Fruit fly (Drosophila melanogaster): ENCODE results near the gene alpha-Man-IIa.

Gene alpha-Man-IIa

dm6 chr3R:9428988-9429387, 16.6 kb downstream of the alpha-Man-IIa start (continued):
- TF ChIP-seq fd59A (GFP tag; optimal IDR thresholded peaks at IDR 0.05) (no peak), Ets21C (GFP tag; optimal IDR thresholded peaks at IDR 0.05) (peak; percentile 2), acj6 (GFP tag; optimal IDR thresholded peaks at IDR 0.05) (peak; percentile 19), esn (GFP tag; optimal IDR thresholded peaks at IDR 0.05) (peak; percentile 66), ss (GFP tag; optimal IDR thresholded peaks at IDR 0.05) (no peak), Met (GFP tag; optimal IDR thresholded peaks at IDR 0.05) (peak; percentile 71), CG8632 (GFP tag; optimal IDR thresholded peaks at IDR 0.05) (no peak), fkh (GFP tag; optimal IDR thresholded peaks at IDR 0.05) (peak; percentile 75), dac (GFP tag; optimal IDR thresholded peaks at IDR 0.05) (no peak), CG11902 (GFP tag; optimal IDR thresholded peaks at IDR 0.05) (no peak), Sox14 (GFP tag; optimal IDR thresholded peaks at IDR 0.05) (peak; percentile 60), eg (GFP tag; IDR thresholded peaks at IDR 0.05) (no peak), CG6792 (GFP tag; optimal IDR thresholded peaks at IDR 0.05) (peak; percentile 39), Blimp-1 (GFP tag; optimal IDR thresholded peaks at IDR 0.05) (peak; percentile 15), cyc (GFP tag; optimal IDR thresholded peaks at IDR 0.05) (peak; percentile 60)

- no peak for TF ChIP-seq Eip75B (GFP tag; optimal IDR thresholded peaks at IDR 0.05)
- TF ChIP-seq CG6792 (GFP tag; optimal IDR thresholded peaks at IDR 0.05): no peak
- TF ChIP-seq dsx (GFP tag; optimal IDR thresholded peaks at IDR 0.05; ENCODE audit: poor library complexity, severe bottlenecking): no peak
- TF ChIP-seq CG3032 (tag; optimal IDR thresholded peaks at IDR 0.05): no peak
- no peak for TF ChIP-seq salr (GFP tag; optimal IDR thresholded peaks at IDR 0.05)
- TF ChIP-seq Sox15 (GFP tag; optimal IDR thresholded peaks at IDR 0.05): no peak
- TF ChIP-seq CG6854 (GFP tag; optimal IDR thresholded peaks at IDR 0.05): no peak
- no peak for TF ChIP-seq CG9139 (GFP tag; optimal IDR thresholded peaks at IDR 0.05)
- TF ChIP-seq cyc (GFP tag; optimal IDR thresholded peaks at IDR 0.05): no peak
- TF ChIP-seq Ets96B (tag; optimal IDR thresholded peaks at IDR 0.05): peak; percentile 7
- TF ChIP-seq CG1621 (tag; optimal IDR thresholded peaks at IDR 0.05): no peak
- TF ChIP-seq svp (GFP tag): no peak
- no peak for TF ChIP-seq spab (GFP tag; optimal IDR thresholded peaks at IDR 0.05)
- peak; percentile 27 for TF ChIP-seq OdsH (GFP tag; optimal IDR thresholded peaks at IDR 0.05)
- TF ChIP-seq CG6163 (GFP tag; IDR thresholded peaks at IDR 0.05): 0 out of 3 replicates have a peak, but pooled peaks have one; percentile 10
- TF ChIP-seq Hr39 (GFP tag; optimal IDR thresholded peaks at IDR 0.05): no peak
- no peak for TF ChIP-seq Met (GFP tag; optimal IDR thresholded peaks at IDR 0.05)
- TF ChIP-seq CG6276 (GFP tag; optimal IDR thresholded peaks at IDR 0.05): peak; percentile 26
- TF ChIP-seq CG16779 (tag; optimal IDR thresholded peaks at IDR 0.05): no peak
- no peak for TF ChIP-seq CG8319 (GFP tag; optimal IDR thresholded peaks at IDR 0.05)
- no peak for TF ChIP-seq CG34406 (GFP tag; optimal IDR thresholded peaks at IDR 0.05)
- TF ChIP-seq eg (GFP tag; IDR thresholded peaks at IDR 0.05): 0 out of 3 replicates have a peak, but pooled peaks have one; percentile 50
- TF ChIP-seq Eip93F (GFP tag; optimal IDR thresholded peaks at IDR 0.05): no peak
- peak; percentile 10 for TF ChIP-seq fkh (GFP tag; optimal IDR thresholded peaks at IDR 0.05)
- TF ChIP-seq Gug (GFP tag; IDR thresholded peaks at IDR 0.05): peak; percentile 26; the same call in 1 of the 2 replicates
- TF ChIP-seq Blimp-1 (GFP tag; optimal IDR thresholded peaks at IDR 0.05): no peak
- TF ChIP-seq ss (GFP tag; optimal IDR thresholded peaks at IDR 0.05): no peak
- TF ChIP-seq Ets21C (GFP tag; optimal IDR thresholded peaks at IDR 0.05): no peak
- no peak for TF ChIP-seq Sox102F (GFP tag; optimal IDR thresholded peaks at IDR 0.05)
- TF ChIP-seq CG11902 (GFP tag; optimal IDR thresholded peaks at IDR 0.05): no peak
- TF ChIP-seq lz (GFP tag; optimal IDR thresholded peaks at IDR 0.05): no peak
- no peak for TF ChIP-seq CG7368 (GFP tag; optimal IDR thresholded peaks at IDR 0.05)
- no peak for TF ChIP-seq CG11294 (GFP tag; IDR thresholded peaks at IDR 0.05)
- no peak for TF ChIP-seq Smox (GFP tag; optimal IDR thresholded peaks at IDR 0.05)
- TF ChIP-seq CG8119 (GFP tag; IDR thresholded peaks at IDR 0.05): peak; percentile 45; the same call in 1 of the 3 replicates
- TF ChIP-seq vri (GFP tag; optimal IDR thresholded peaks at IDR 0.05): no peak
- no peak for TF ChIP-seq CG4318 (GFP tag; optimal IDR thresholded peaks at IDR 0.05)
- TF ChIP-seq Lpt (GFP tag; optimal IDR thresholded peaks at IDR 0.05): peak; percentile 17
- no peak for TF ChIP-seq esn (GFP tag; optimal IDR thresholded peaks at IDR 0.05)
- no peak for TF ChIP-seq CG8632 (GFP tag; optimal IDR thresholded peaks at IDR 0.05)
- TF ChIP-seq net (GFP tag; optimal IDR thresholded peaks at IDR 0.05): peak; percentile 32
- peak; percentile 24 for TF ChIP-seq CG3919 (GFP tag; optimal IDR thresholded peaks at IDR 0.05)
- TF ChIP-seq Sox14 (GFP tag; optimal IDR thresholded peaks at IDR 0.05): peak; percentile 10
These were observed 18.3 kb downstream of the alpha-Man-IIa start for dm6 chr3R:9430344-9431253.
